Worm (Caenorhabditis elegans) whole organism, L2 larva: Measurements from ENCODE around the gene C09G5.7.

Experiments used
- R02D3.7 ChIP-seq: fragments of 150-350 bp; optimal IDR thresholded peaks from 2 replicates; lab custom pipeline; 2014; ENCODE audit warnings: missing biosample characterization, missing genetic modification characterization
- Y55F3AM.14 ChIP-seq: fragments of 200-800 bp; sonication (Bioruptor generic); optimal IDR thresholded peaks from 2 replicates; lab custom pipeline; 2018; ENCODE audit warnings: mild to moderate bottlenecking, missing genetic modification characterization, missing compliant biosample characterization
- alr-1 ChIP-seq: fragments of 150-350 bp; optimal IDR thresholded peaks from 2 replicates; lab custom pipeline; 2014; ENCODE audit warnings: missing biosample characterization, missing genetic modification characterization
- aly-2 ChIP-seq: fragments of 150-350 bp; optimal IDR thresholded peaks from 2 replicates; lab custom pipeline; 2014; ENCODE audit warnings: missing biosample characterization, missing genetic modification characterization
- ama-1 ChIP-seq: fragments of 150-350 bp; optimal IDR thresholded peaks from 2 replicates; lab custom pipeline; 2018; ENCODE audit warnings: inconsistent platforms
- blmp-1 ChIP-seq: sonication (generic microtip); optimal IDR thresholded peaks from 2 replicates; lab custom pipeline; 2017; ENCODE audit warnings: missing genetic modification characterization, mild to moderate bottlenecking, missing compliant biosample characterization, antibody characterized with exemption, moderate library complexity; ENCODE audit not compliant: insufficient read depth
- crh-2 ChIP-seq: sonication (generic microtip); optimal IDR thresholded peaks from 2 replicates; lab custom pipeline; 2017; ENCODE audit warnings: missing biosample characterization, missing genetic modification characterization
- dmd-4 ChIP-seq: sonication (generic microtip); optimal IDR thresholded peaks from 2 replicates; lab custom pipeline; 2017; ENCODE audit warnings: missing biosample characterization, missing genetic modification characterization
- egl-27 ChIP-seq: sonication (generic microtip); optimal IDR thresholded peaks from 3 replicates; lab custom pipeline; 2017; ENCODE audit warnings: missing biosample characterization, missing genetic modification reagents, missing genetic modification characterization
- elt-1 ChIP-seq: fragments of 150-350 bp; optimal IDR thresholded peaks from 2 replicates; lab custom pipeline; 2014; ENCODE audit warnings: missing biosample characterization, missing genetic modification characterization
- fos-1 ChIP-seq: fragments of 150-350 bp; optimal IDR thresholded peaks from 2 replicates; lab custom pipeline; 2014; ENCODE audit warnings: missing biosample characterization, missing genetic modification characterization
- gmeb-1 ChIP-seq: fragments of 150-350 bp; optimal IDR thresholded peaks from 2 replicates; lab custom pipeline; 2014; ENCODE audit warnings: missing biosample characterization, missing genetic modification characterization
- lin-39 ChIP-seq: fragments of 150-350 bp; optimal IDR thresholded peaks from 2 replicates; lab custom pipeline; 2014; ENCODE audit warnings: missing biosample characterization, missing genetic modification reagents, missing genetic modification characterization
- lsy-2 ChIP-seq, 2 experiments: fragments of 150-350 bp in 1 of 2; sonication (generic microtip) in 1 of 2; optimal IDR thresholded peaks; 2 replicates each; lab custom pipeline; 2014 to 2017; ENCODE audit warnings: missing biosample characterization in 2 of 2, missing genetic modification characterization in 2 of 2
- mab-5 ChIP-seq: fragments of 150-350 bp; optimal IDR thresholded peaks from 2 replicates; lab custom pipeline; 2014; ENCODE audit warnings: missing biosample characterization, missing genetic modification characterization
- mdl-1 ChIP-seq, 2 experiments: fragments of 150-350 bp in 1 of 2; sonication (generic microtip) in 1 of 2; optimal IDR thresholded peaks; 2 replicates each; lab custom pipeline; 2017; ENCODE audit warnings: missing biosample characterization in 2 of 2, missing genetic modification characterization in 2 of 2
- nhr-11 ChIP-seq: fragments of 150-350 bp; optimal IDR thresholded peaks from 2 replicates; lab custom pipeline; 2014; ENCODE audit warnings: missing biosample characterization, missing genetic modification characterization
- nhr-12 ChIP-seq: fragments of 150-350 bp; optimal IDR thresholded peaks from 2 replicates; lab custom pipeline; 2014; ENCODE audit warnings: missing biosample characterization, missing genetic modification characterization
- nhr-129 ChIP-seq: fragments of 150-350 bp; optimal IDR thresholded peaks from 2 replicates; lab custom pipeline; 2014; ENCODE audit warnings: missing biosample characterization, missing genetic modification characterization
- nhr-237 ChIP-seq: fragments of 150-350 bp; optimal IDR thresholded peaks from 2 replicates; lab custom pipeline; 2014; ENCODE audit warnings: missing biosample characterization, missing genetic modification characterization
- nhr-25 ChIP-seq: fragments of 150-350 bp; sonication (generic microtip); optimal IDR thresholded peaks from 3 replicates; lab custom pipeline; 2014; ENCODE audit warnings: missing biosample characterization, missing genetic modification characterization
- nhr-6 ChIP-seq: fragments of 150-350 bp; optimal IDR thresholded peaks from 2 replicates; lab custom pipeline; 2014; ENCODE audit warnings: missing biosample characterization, missing genetic modification characterization
- peb-1 ChIP-seq: fragments of 150-350 bp; optimal IDR thresholded peaks from 2 replicates; lab custom pipeline; 2014; ENCODE audit warnings: missing biosample characterization, missing genetic modification characterization
- sem-4 ChIP-seq: fragments of 150-350 bp; optimal IDR thresholded peaks from 2 replicates; lab custom pipeline; 2014; ENCODE audit warnings: missing biosample characterization, missing genetic modification reagents, missing genetic modification characterization
- skn-1 ChIP-seq: sonication (generic microtip); optimal IDR thresholded peaks from 2 replicates; lab custom pipeline; 2017; ENCODE audit warnings: missing biosample characterization, missing genetic modification characterization
- sma-3 ChIP-seq: sonication (generic microtip); optimal IDR thresholded peaks from 2 replicates; lab custom pipeline; 2016; ENCODE audit warnings: missing genetic modification reagents, missing genetic modification characterization, missing compliant biosample characterization
- sma-9 ChIP-seq, 2 experiments: fragments of 150-350 bp in 1 of 2; sonication (generic microtip) in 1 of 2; optimal IDR thresholded peaks; 2 replicates each; lab custom pipeline; 2014 to 2016; ENCODE audit warnings: missing genetic modification characterization in 2 of 2, mild to moderate bottlenecking in 1 of 2, missing biosample characterization in 1 of 2, missing compliant biosample characterization in 1 of 2, missing genetic modification reagents in 1 of 2, moderate library complexity in 1 of 2
- unc-39 ChIP-seq: fragments of 150-350 bp; optimal IDR thresholded peaks from 2 replicates; lab custom pipeline; 2014; ENCODE audit warnings: missing biosample characterization, missing genetic modification characterization
- unc-55 ChIP-seq: fragments of 150-350 bp; sonication (generic microtip); optimal IDR thresholded peaks from 3 replicates; lab custom pipeline; 2014; ENCODE audit warnings: missing biosample characterization, missing genetic modification reagents, missing genetic modification characterization
- unc-62 ChIP-seq: fragments of 150-350 bp; optimal IDR thresholded peaks from 2 replicates; lab custom pipeline; 2014; ENCODE audit warnings: missing biosample characterization, missing genetic modification reagents, missing genetic modification characterization
- ztf-1 ChIP-seq: fragments of 200-800 bp; sonication (Bioruptor generic); conservative IDR thresholded peaks from 2 replicates; pipeline ENCODE4 v1.3.6; 2022; ENCODE audit warnings: missing genetic modification characterization, missing compliant biosample characterization

The C09G5.7 gene

ce11 chrII:10703594-10704384, 10.9 kb upstream of the C09G5.7 start, which contains the start of gene col-79:
Gene col-79 (plus strand): TSS chrII:10703613.
- TF ChIP-seq mab-5 (tag; lab: Kevin White, UChicago) (no peak), sma-9 (GFP tag; optimal IDR thresholded peaks at IDR 0.05; lab: Kevin White, UChicago) (peak; percentile 9), sma-9 (tag; optimal IDR thresholded peaks at IDR 0.05; lab: Kevin White, UChicago) (no peak), blmp-1 (tag; lab: Kevin White, UChicago) (no peak), nhr-25 (tag; lab: Kevin White, UChicago) (peak; percentile 40)

ce11 chrII:10704575-10705170, 10.0 kb upstream of the C09G5.7 start, which contains the start of gene col-39:
Gene col-39 (plus strand): TSS chrII:10704916.
- TF ChIP-seq sem-4, result no peak
- TF ChIP-seq blmp-1 (tag; lab: Kevin White, UChicago), result peak; percentile 51
- peak; percentile 41 for TF ChIP-seq ama-1 (lab: Kevin White, UChicago)
- TF ChIP-seq elt-1 (tag; lab: Kevin White, UChicago), result no peak
- TF ChIP-seq nhr-25 (tag; lab: Kevin White, UChicago), result peak; percentile 48

DNA sequence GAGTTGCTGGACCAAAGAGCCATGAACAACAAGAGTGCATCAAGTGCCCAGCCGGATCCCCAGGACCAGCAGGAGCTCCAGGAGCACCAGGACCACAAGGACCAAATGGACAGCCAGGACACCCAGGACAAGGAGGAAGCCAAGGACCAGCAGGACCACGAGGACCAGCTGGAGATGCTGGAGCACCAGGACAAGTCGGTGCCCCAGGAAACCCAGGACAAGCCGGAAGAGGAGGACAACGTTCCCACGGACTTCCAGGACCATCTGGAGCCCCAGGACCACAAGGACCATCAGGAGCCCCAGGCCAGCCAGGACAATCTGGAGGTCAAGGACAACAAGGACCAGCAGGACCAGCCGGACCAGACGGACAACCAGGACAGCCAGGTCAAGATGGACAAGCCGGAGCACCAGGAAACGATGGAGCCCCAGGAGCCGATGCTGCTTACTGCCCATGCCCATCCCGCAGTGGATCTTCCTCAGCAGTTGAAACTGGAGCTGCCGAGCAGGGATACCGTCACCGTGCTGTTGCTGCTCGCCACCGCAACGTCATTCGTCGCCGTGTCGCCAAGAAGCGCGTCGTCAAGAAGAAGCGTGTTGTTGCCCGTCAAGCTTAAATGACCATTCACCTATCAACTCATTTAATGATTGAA, 9.2 kb upstream of the C09G5.7 start:
- TF ChIP-seq fos-1, result no peak
- no peak for TF ChIP-seq ztf-1 (GFP tag; lab: Robert Waterston, UW)
- TF ChIP-seq skn-1 (tag; lab: Kevin White, UChicago), result no peak
- no peak for TF ChIP-seq mdl-1 (tag; optimal IDR thresholded peaks at IDR 0.05; lab: Kevin White, UChicago)
- TF ChIP-seq nhr-12 (tag; lab: Kevin White, UChicago), result no peak
- TF ChIP-seq gmeb-1 (tag; lab: Kevin White, UChicago), result no peak
- TF ChIP-seq alr-1 (tag; lab: Kevin White, UChicago), result no peak
- TF ChIP-seq nhr-11 (tag; lab: Kevin White, UChicago), result no peak
- TF ChIP-seq nhr-6, result no peak
- no peak for TF ChIP-seq mab-5 (tag; lab: Kevin White, UChicago)
- TF ChIP-seq unc-39 (tag; lab: Kevin White, UChicago), result no peak
- TF ChIP-seq, all 48 proteins: peak for 0

- TF ChIP-seq nhr-25 (tag; lab: Kevin White, UChicago) (peak; percentile 75), blmp-1 (tag; lab: Kevin White, UChicago) (peak; percentile 94), crh-2 (tag; lab: Kevin White, UChicago) (no peak)
Measured at ce11 chrII:10706038-10706437, 8.6 kb upstream of the C09G5.7 start.

ce11 chrII:10706901-10707300, 7.8 kb upstream of the C09G5.7 start, which contains the start of gene col-80:
Gene col-80 (plus strand): TSS chrII:10707201.
- TF ChIP-seq R02D3.7 (no peak), sem-4 (no peak), mdl-1 (tag; optimal IDR thresholded peaks at IDR 0.05; lab: Kevin White, UChicago) (no peak), blmp-1 (tag; lab: Kevin White, UChicago) (no peak), unc-62 (GFP tag; lab: Kevin White, UChicago) (no peak), nhr-129 (tag; lab: Kevin White, UChicago) (no peak), nhr-6 (no peak), aly-2 (tag; lab: Kevin White, UChicago) (no peak), dmd-4 (tag; lab: Kevin White, UChicago) (no peak), nhr-25 (tag; lab: Kevin White, UChicago) (no peak), nhr-237 (tag; lab: Kevin White, UChicago) (no peak), lin-39 (tag; lab: Kevin White, UChicago) (no peak), sma-3 (no peak), elt-1 (tag; lab: Kevin White, UChicago) (no peak), egl-27 (no peak), lsy-2 (tag; optimal IDR thresholded peaks at IDR 0.05; lab: Kevin White, UChicago) (no peak), peb-1 (tag; lab: Kevin White, UChicago) (no peak), Y55F3AM.14 (GFP tag; lab: Kevin White, UChicago) (no peak), sma-9 (GFP tag; optimal IDR thresholded peaks at IDR 0.05; lab: Kevin White, UChicago) (no peak), sma-9 (tag; optimal IDR thresholded peaks at IDR 0.05; lab: Kevin White, UChicago) (no peak), unc-55 (GFP tag; lab: Kevin White, UChicago) (no peak)
- TF ChIP-seq, all 48 proteins: peak for 0
